Worm (Caenorhabditis elegans): Measurements from ENCODE around the gene str-229.

DNA sequence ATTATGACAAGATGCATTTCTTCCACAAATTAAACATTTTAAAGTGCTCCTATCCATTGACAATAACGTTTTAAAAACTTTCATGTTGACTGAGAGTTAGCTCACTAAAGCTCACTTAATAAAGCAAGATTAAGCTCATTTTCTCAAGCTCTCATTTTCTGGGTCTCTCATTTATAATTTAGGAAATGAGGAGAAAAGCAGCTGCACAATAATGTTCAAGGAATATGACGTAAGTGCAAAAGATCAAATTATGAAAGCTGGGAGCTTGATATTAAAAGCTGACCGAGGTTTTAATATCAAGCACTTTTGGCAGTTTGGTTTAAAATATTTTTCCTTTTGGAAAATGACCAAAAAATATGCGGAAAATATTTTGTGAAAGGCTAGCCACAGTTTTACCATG lies 44.6 kb downstream of the str-229 start, which contains the start of gene nhr-188:
- TF ChIP-seq unc-39 (tag; optimal IDR thresholded peaks at IDR 0.05) = no peak
- TF ChIP-seq pha-4 (tag; optimal IDR thresholded peaks at IDR 0.05) = no peak
- no peak for TF ChIP-seq nhr-76 (tag; optimal IDR thresholded peaks at IDR 0.05)
- no peak for TF ChIP-seq sptf-1 (tag; optimal IDR thresholded peaks at IDR 0.05)
- no peak for TF ChIP-seq snpc-4 (tag; optimal IDR thresholded peaks at IDR 0.05)
- no peak for TF ChIP-seq ztf-11 (tag; optimal IDR thresholded peaks at IDR 0.05)
- TF ChIP-seq elt-3 (tag; optimal IDR thresholded peaks at IDR 0.05) = no peak
- TF ChIP-seq blmp-1 (tag; optimal IDR thresholded peaks at IDR 0.05) = no peak
